Fruit fly (Drosophila melanogaster) whole organism, prepupa: ENCODE measurements around the gene CG46441.

Experiments used
- Blimp-1 ChIP-seq: fragments of 200-800 bp; sonication (Bioruptor generic); optimal IDR thresholded peaks from 3 replicates; lab custom pipeline; 2017; ENCODE audit warnings: missing biosample characterization, missing genetic modification characterization, mild to moderate bottlenecking, moderate library complexity, missing genetic modification reagents
- CG11294 ChIP-seq: fragments of 200-800 bp; sonication (Bioruptor generic); IDR thresholded peaks from 2 replicates; pipeline ENCODE4 v1.3.6; 2022; ENCODE audit warnings: missing biosample characterization, missing genetic modification characterization
- CG11762 ChIP-seq: fragments of 200-800 bp; sonication (Bioruptor generic); optimal IDR thresholded peaks from 3 replicates; lab custom pipeline; 2016; ENCODE audit warnings: missing biosample characterization, missing genetic modification characterization; ENCODE audit not compliant: insufficient read depth
- CG11902 ChIP-seq: fragments of 200-800 bp; sonication (Bioruptor generic); optimal IDR thresholded peaks from 3 replicates; lab custom pipeline; 2016; ENCODE audit warnings: missing biosample characterization, missing genetic modification characterization
- CG15336 ChIP-seq: fragments of 200-800 bp; sonication (Bioruptor generic); IDR thresholded peaks from 2 replicates; pipeline ENCODE4 v1.3.6; 2022; ENCODE audit warnings: missing biosample characterization, missing genetic modification characterization
- CG1621 ChIP-seq: fragments of 200-800 bp; sonication (Bioruptor generic); optimal IDR thresholded peaks from 3 replicates; lab custom pipeline; 2018; ENCODE audit warnings: missing biosample characterization, mild to moderate bottlenecking, missing genetic modification characterization
- CG3032 ChIP-seq: fragments of 200-800 bp; optimal IDR thresholded peaks from 2 replicates; lab custom pipeline; 2019; ENCODE audit warnings: missing biosample characterization, mild to moderate bottlenecking, missing genetic modification characterization, moderate library complexity
- CG34406 ChIP-seq: fragments of 200-800 bp; sonication (Bioruptor generic); optimal IDR thresholded peaks from 3 replicates; lab custom pipeline; 2016; ENCODE audit warnings: missing biosample characterization, missing genetic modification characterization
- CG3919 ChIP-seq: fragments of 200-800 bp; sonication (Bioruptor generic); optimal IDR thresholded peaks from 3 replicates; lab custom pipeline; 2016; ENCODE audit warnings: missing biosample characterization, missing genetic modification characterization
- CG4318 ChIP-seq: fragments of 200-800 bp; sonication (Bioruptor generic); optimal IDR thresholded peaks from 3 replicates; lab custom pipeline; 2017; ENCODE audit warnings: missing biosample characterization, mild to moderate bottlenecking, missing genetic modification characterization
- CG6276 ChIP-seq: fragments of 200-800 bp; sonication (Bioruptor generic); optimal IDR thresholded peaks from 2 replicates; lab custom pipeline; 2017; ENCODE audit warnings: missing biosample characterization, mild to moderate bottlenecking, missing genetic modification characterization
- CG6792 ChIP-seq: fragments of 200-800 bp; sonication (Bioruptor generic); optimal IDR thresholded peaks from 3 replicates; lab custom pipeline; 2016; ENCODE audit warnings: missing biosample characterization, missing genetic modification characterization
- CG6808 ChIP-seq: fragments of 200-800 bp; sonication (Bioruptor generic); optimal IDR thresholded peaks from 3 replicates; lab custom pipeline; 2017; ENCODE audit warnings: missing biosample characterization, missing genetic modification characterization, mild to moderate bottlenecking, moderate library complexity, missing genetic modification reagents
- CG6854 ChIP-seq: fragments of 200-800 bp; sonication (Bioruptor generic); optimal IDR thresholded peaks from 2 replicates; lab custom pipeline; 2017; ENCODE audit warnings: missing biosample characterization, mild to moderate bottlenecking, missing genetic modification characterization
- CG8319 ChIP-seq: fragments of 200-800 bp; sonication (Bioruptor generic); optimal IDR thresholded peaks from 3 replicates; lab custom pipeline; 2016; ENCODE audit warnings: missing biosample characterization, missing genetic modification characterization
- CG9139 ChIP-seq: fragments of 200-800 bp; sonication (Bioruptor generic); optimal IDR thresholded peaks from 3 replicates; lab custom pipeline; 2017; ENCODE audit warnings: missing biosample characterization, mild to moderate bottlenecking, missing genetic modification characterization
- Eip75B ChIP-seq: fragments of 200-800 bp; sonication (Bioruptor generic); optimal IDR thresholded peaks from 3 replicates; lab custom pipeline; 2016; ENCODE audit warnings: missing biosample characterization, missing genetic modification characterization
- Eip78C ChIP-seq: fragments of 200-800 bp; sonication (Bioruptor generic); peaks from one replicate; lab custom pipeline; 2016; ENCODE audit warnings: missing biosample characterization, missing genetic modification characterization
- Gug ChIP-seq: fragments of 200-800 bp; sonication (Bioruptor generic); IDR thresholded peaks from 2 replicates; pipeline ENCODE4 v1.3.6; 2022; ENCODE audit warnings: missing biosample characterization, missing genetic modification characterization
- Hr38 ChIP-seq: sonication (Bioruptor generic); optimal IDR thresholded peaks from 2 replicates; lab custom pipeline; 2016; ENCODE audit warnings: missing biosample characterization, missing genetic modification characterization
- Lpt ChIP-seq: fragments of 200-800 bp; sonication (Bioruptor generic); optimal IDR thresholded peaks from 3 replicates; lab custom pipeline; 2016; ENCODE audit warnings: missing biosample characterization, missing genetic modification characterization
- Met ChIP-seq: fragments of 200-800 bp; sonication (Bioruptor generic); optimal IDR thresholded peaks from 3 replicates; lab custom pipeline; 2016; ENCODE audit warnings: missing biosample characterization, missing genetic modification characterization
- Smox ChIP-seq: fragments of 200-800 bp; sonication (Bioruptor generic); optimal IDR thresholded peaks from 3 replicates; lab custom pipeline; 2016; ENCODE audit warnings: missing biosample characterization, missing genetic modification characterization
- Sox102F ChIP-seq: fragments of 200-800 bp; sonication (Bioruptor generic); optimal IDR thresholded peaks from 2 replicates; lab custom pipeline; 2016; ENCODE audit warnings: missing biosample characterization, mild to moderate bottlenecking, missing genetic modification characterization
- acj6 ChIP-seq: fragments of 200-800 bp; sonication (Bioruptor generic); optimal IDR thresholded peaks from 3 replicates; lab custom pipeline; 2016; ENCODE audit warnings: missing biosample characterization, missing genetic modification characterization
- cyc ChIP-seq: fragments of 200-800 bp; sonication (Bioruptor generic); optimal IDR thresholded peaks from 3 replicates; lab custom pipeline; 2016; ENCODE audit warnings: missing biosample characterization, missing genetic modification characterization
- dac ChIP-seq: fragments of 200-800 bp; sonication (Bioruptor generic); optimal IDR thresholded peaks from 2 replicates; lab custom pipeline; 2017; ENCODE audit warnings: missing biosample characterization, mild to moderate bottlenecking, missing genetic modification characterization
- dsx ChIP-seq: fragments of 200-800 bp; optimal IDR thresholded peaks from 3 replicates; lab custom pipeline; 2019; ENCODE audit warnings: missing biosample characterization, mild to moderate bottlenecking, missing genetic modification characterization, moderate library complexity; ENCODE audit not compliant: poor library complexity, severe bottlenecking
- eg ChIP-seq: fragments of 200-800 bp; sonication (Bioruptor generic); IDR thresholded peaks from 3 replicates; pipeline ENCODE4 v1.3.6; 2022; ENCODE audit warnings: missing biosample characterization, missing genetic modification characterization
- esn ChIP-seq: fragments of 200-800 bp; sonication (Bioruptor generic); optimal IDR thresholded peaks from 2 replicates; lab custom pipeline; 2016; ENCODE audit warnings: missing biosample characterization, mild to moderate bottlenecking, missing genetic modification characterization, moderate library complexity
- fkh ChIP-seq: fragments of 200-800 bp; sonication (Bioruptor generic); optimal IDR thresholded peaks from 3 replicates; lab custom pipeline; 2017; ENCODE audit warnings: missing biosample characterization, mild to moderate bottlenecking, missing genetic modification characterization, moderate library complexity
- pdm3 ChIP-seq: fragments of 200-800 bp; sonication (Bioruptor generic); optimal IDR thresholded peaks from 3 replicates; lab custom pipeline; 2016; ENCODE audit warnings: missing biosample characterization, missing genetic modification characterization
- svp ChIP-seq: fragments of 200-800 bp; sonication (Bioruptor generic); peaks from one replicate; lab custom pipeline; 2016; ENCODE audit warnings: missing biosample characterization, missing genetic modification characterization

The CG46441 gene

dm6 chr3R:20509377-20509776 lies 7.6 kb upstream of the CG46441 start:
- TF ChIP-seq dsx (GFP tag; lab: Kevin White, UChicago) (peak; percentile 74), Blimp-1 (peak; percentile 16), Eip78C (GFP tag; lab: Kevin White, UChicago) (peak; percentile 31), esn (GFP tag; lab: Kevin White, UChicago) (no peak)

DNA sequence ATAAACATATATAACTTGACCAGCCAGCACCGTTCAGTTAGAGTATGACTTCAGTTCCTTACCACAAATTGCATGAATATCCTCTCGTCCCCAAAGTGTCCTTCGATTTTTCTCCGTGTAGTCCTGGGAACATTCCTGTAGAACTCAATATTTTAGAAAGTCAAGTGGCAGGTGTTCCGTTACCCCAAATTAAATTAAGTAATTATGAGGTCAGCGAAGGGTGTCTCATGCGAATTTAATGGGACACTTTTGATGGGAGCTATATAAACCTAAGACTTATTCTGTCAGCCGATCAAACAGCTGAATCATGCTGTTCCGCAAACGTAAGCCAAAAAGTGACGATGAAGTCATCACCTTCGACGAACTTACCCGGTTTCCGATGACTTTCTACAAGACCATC lies 2.7 kb upstream of the CG46441 start, which contains the start of gene Or92a:
Or92a (plus strand) TSS at position 301 of the 400 bp plus-strand sequence.
- TF ChIP-seq Smox: no peak
- TF ChIP-seq CG3919: no peak
- TF ChIP-seq CG6808: no peak
- no peak for TF ChIP-seq CG3032 (tag; lab: Kevin White, UChicago)
- TF ChIP-seq acj6 (GFP tag; lab: Kevin White, UChicago): no peak
- TF ChIP-seq Lpt (GFP tag; lab: Kevin White, UChicago): no peak
- TF ChIP-seq fkh: no peak
- no peak for TF ChIP-seq pdm3 (GFP tag; lab: Kevin White, UChicago)

DNA sequence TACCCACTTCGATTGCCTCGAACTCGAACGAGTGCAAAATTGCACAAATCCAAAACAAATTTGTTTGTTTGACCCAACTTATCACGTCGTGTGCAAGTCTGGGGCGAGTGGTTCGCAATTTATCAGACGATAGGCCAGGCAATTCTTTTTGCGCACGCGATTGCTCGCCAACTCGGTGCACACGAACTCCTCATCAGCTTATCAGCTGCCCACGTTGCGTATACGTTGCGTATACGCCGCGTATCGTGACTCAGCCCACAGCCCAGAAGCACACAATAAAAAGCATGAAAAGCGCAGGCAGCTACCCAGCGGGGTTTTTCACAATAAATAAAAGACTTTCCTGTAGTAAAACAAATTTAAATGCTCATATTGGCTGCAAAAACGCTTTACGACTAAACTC lies 1.8 kb upstream of the CG46441 start, which contains the start of gene MtnB:
MtnB (minus strand) TSS at position 101 of the 400 bp plus-strand sequence.
- TF ChIP-seq dac (GFP tag; lab: Kevin White, UChicago) (no peak), Sox102F (GFP tag; lab: Kevin White, UChicago) (no peak), CG1621 (tag; lab: Kevin White, UChicago) (no peak)

DNA sequence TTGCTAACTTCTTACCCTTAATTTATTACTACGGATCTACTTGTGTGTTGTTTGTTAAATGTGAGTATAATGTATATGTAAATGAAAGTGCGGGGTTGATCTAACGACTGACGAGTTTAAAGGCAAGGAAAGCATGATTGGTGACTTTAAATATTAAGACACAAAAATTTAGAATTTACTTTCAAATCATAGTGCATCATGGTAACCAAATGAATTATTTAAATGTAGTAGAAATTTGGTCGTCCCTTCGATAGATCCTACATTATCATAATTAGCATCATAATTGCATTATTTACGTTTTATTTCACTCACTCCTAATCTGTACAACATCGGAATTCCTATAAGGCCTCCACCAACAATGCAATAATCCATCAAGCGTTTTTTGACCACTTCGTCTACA lies 483 bp downstream of the CG46441 start, which contains the start of gene Dic2:
Dic2 (minus strand) TSS at position 101 of the 400 bp plus-strand sequence.
- no peak for TF ChIP-seq cyc (GFP tag; lab: Kevin White, UChicago)
- TF ChIP-seq CG15336 (GFP tag; lab: Robert Waterston, UW): no peak
- no peak for TF ChIP-seq CG11762 (GFP tag; lab: Kevin White, UChicago)
- no peak for TF ChIP-seq Sox102F (GFP tag; lab: Kevin White, UChicago)
- no peak for TF ChIP-seq Eip75B (GFP tag; lab: Kevin White, UChicago)
- no peak for TF ChIP-seq esn (GFP tag; lab: Kevin White, UChicago)

dm6 chr3R:20484441-20484840 lies 17.4 kb downstream of the CG46441 start, which contains the start of gene Gfrl:
Gene Gfrl (minus strand): TSS chr3R:20484588.
- TF ChIP-seq CG8319 (GFP tag; lab: Kevin White, UChicago) (no peak), svp (GFP tag; lab: Kevin White, UChicago) (no peak), CG6792 (GFP tag; lab: Kevin White, UChicago) (no peak), CG6276 (GFP tag; lab: Kevin White, UChicago) (no peak), cyc (GFP tag; lab: Kevin White, UChicago) (no peak), Met (GFP tag; lab: Kevin White, UChicago) (no peak), Sox102F (GFP tag; lab: Kevin White, UChicago) (no peak)

DNA sequence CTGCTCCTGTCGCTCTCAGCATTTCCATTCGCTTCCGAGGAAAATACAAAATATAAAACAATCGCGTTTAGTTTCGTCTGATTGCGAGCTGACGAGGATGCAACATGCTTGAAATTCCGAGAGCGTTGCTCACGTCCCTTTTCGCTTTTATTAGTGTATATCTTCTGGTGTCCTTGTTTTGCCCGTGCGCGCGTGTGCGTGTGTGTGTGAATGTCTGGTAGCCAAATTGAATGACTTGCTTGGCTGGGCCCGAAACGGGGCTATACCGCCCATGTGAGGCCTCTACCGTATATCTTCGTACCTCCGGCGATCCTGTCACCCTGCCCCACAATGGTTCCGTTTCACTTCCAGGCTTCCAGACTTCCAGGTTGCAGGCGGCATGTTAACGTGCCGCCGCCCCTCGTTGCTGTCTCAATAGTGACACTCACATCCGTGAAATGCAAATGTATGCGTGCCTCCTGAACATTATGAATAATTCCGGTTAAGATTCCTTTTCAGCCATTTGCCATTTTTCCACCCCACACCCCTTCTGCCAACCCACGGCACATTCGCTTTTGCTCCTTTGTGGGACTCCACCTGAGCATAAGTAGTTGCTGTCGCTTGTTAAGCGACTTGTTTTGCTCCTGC lies 28.9 kb downstream of the CG46441 start:
- TF ChIP-seq CG11902 (no peak), CG11762 (GFP tag; lab: Kevin White, UChicago) (no peak), CG4318 (GFP tag; lab: Kevin White, UChicago) (no peak), CG6854 (no peak), Hr38 (GFP tag; lab: Kevin White, UChicago) (no peak), CG3919 (no peak), cyc (GFP tag; lab: Kevin White, UChicago) (no peak), eg (GFP tag; lab: Robert Waterston, UW) (no peak), CG11294 (no peak), Gug (GFP tag; lab: Robert Waterston, UW) (no peak), CG9139 (GFP tag; lab: Kevin White, UChicago) (no peak), CG34406 (GFP tag; lab: Kevin White, UChicago) (no peak)
- TF ChIP-seq, all 60 proteins: peak for 0
